Worm (Caenorhabditis elegans) whole organism, L4/young adult: ENCODE measurements around the gene srx-18.

Source experiments
- W03F9.2 ChIP-seq: fragments of 150-350 bp; optimal IDR thresholded peaks from 2 replicates; lab custom pipeline; 2014; ENCODE audit warnings: missing biosample characterization, missing genetic modification characterization
- dao-5 ChIP-seq: sonication (generic microtip); optimal IDR thresholded peaks from 2 replicates; lab custom pipeline; 2016; ENCODE audit warnings: missing genotype, missing genetic modification characterization, moderate library complexity, missing compliant biosample characterization
- him-1 ChIP-seq: sonication (generic microtip); optimal IDR thresholded peaks from 2 replicates; lab custom pipeline; 2016; ENCODE audit warnings: missing genotype, missing genetic modification reagents, missing genetic modification characterization, missing compliant biosample characterization

ce11 chrV:17767768-17768167, 30.9 kb downstream of the srx-18 start:
- TF ChIP-seq him-1 (tag; lab: Kevin White, UChicago) (no peak), W03F9.2 (tag; lab: Kevin White, UChicago) (no peak), dao-5 (tag; lab: Kevin White, UChicago) (no peak)
